Worm (Caenorhabditis elegans) whole organism, L1 larva: Measurements from ENCODE around the gene cest-5.1.

Experiments used
- C04F5.9 ChIP-seq: sonication (generic microtip); optimal IDR thresholded peaks from 2 replicates; lab custom pipeline; 2016; ENCODE audit warnings: missing genetic modification characterization, missing compliant biosample characterization
- C16A3.4 ChIP-seq: fragments of 150-350 bp; optimal IDR thresholded peaks from 2 replicates; lab custom pipeline; 2014; ENCODE audit warnings: missing biosample characterization, missing genetic modification characterization
- aha-1 ChIP-seq: fragments of 150-350 bp; optimal IDR thresholded peaks from 2 replicates; lab custom pipeline; 2014; ENCODE audit warnings: missing biosample characterization, missing genetic modification characterization
- alr-1 ChIP-seq: fragments of 200-800 bp; sonication (Bioruptor generic); optimal IDR thresholded peaks from 2 replicates; lab custom pipeline; 2018; ENCODE audit warnings: borderline replicate concordance, mild to moderate bottlenecking, missing genetic modification characterization, missing compliant biosample characterization
- blmp-1 ChIP-seq: fragments of 150-350 bp; optimal IDR thresholded peaks from 2 replicates; lab custom pipeline; 2014; ENCODE audit warnings: missing biosample characterization, missing genetic modification characterization
- ceh-63 ChIP-seq: fragments of 200-800 bp; sonication (Bioruptor generic); optimal IDR thresholded peaks from 2 replicates; lab custom pipeline; 2018; ENCODE audit warnings: mild to moderate bottlenecking, missing genetic modification characterization, missing compliant biosample characterization
- ces-1 ChIP-seq: fragments of 150-350 bp; optimal IDR thresholded peaks from 2 replicates; lab custom pipeline; 2014; ENCODE audit warnings: missing biosample characterization, missing genetic modification reagents, missing genetic modification characterization
- dpl-1 ChIP-seq, 3 experiments: fragments of 150-350 bp in 2 of 3; sonication (generic microtip) in 1 of 3; optimal IDR thresholded peaks; 2 replicates each; lab custom pipeline; 2014 to 2017; ENCODE audit warnings: missing biosample characterization in 3 of 3, missing genetic modification characterization in 3 of 3, missing genetic modification reagents in 3 of 3
- efl-1 ChIP-seq, 4 experiments: fragments of 150-350 bp; optimal IDR thresholded peaks in 3 of 4; peaks in 1 of 4; 1 replicate in 1 of 4; 2 replicates in 3 of 4; lab custom pipeline; 2014; ENCODE audit warnings: missing biosample characterization in 2 of 4, missing genetic modification characterization in 2 of 4, missing genetic modification reagents in 2 of 4
- efl-3 ChIP-seq: fragments of 200-800 bp; sonication (Bioruptor generic); optimal IDR thresholded peaks from 2 replicates; lab custom pipeline; 2018; ENCODE audit warnings: mild to moderate bottlenecking, missing genetic modification characterization, missing compliant biosample characterization
- elt-3 ChIP-seq, 6 experiments: fragments of 150-350 bp in 1 of 6; sonication (generic microtip); optimal IDR thresholded peaks; 2 replicates each; lab custom pipeline; 2017 to 2018; ENCODE audit warnings: missing biosample characterization in 6 of 6, missing genetic modification characterization in 6 of 6, inconsistent platforms in 1 of 6
- fkh-10 ChIP-seq: sonication (generic microtip); optimal IDR thresholded peaks from 2 replicates; lab custom pipeline; 2017; ENCODE audit warnings: missing biosample characterization, missing genetic modification reagents, missing genetic modification characterization
- fkh-8 ChIP-seq: sonication (generic microtip); optimal IDR thresholded peaks from 2 replicates; lab custom pipeline; 2016; ENCODE audit warnings: mild to moderate bottlenecking, missing genetic modification characterization, missing compliant biosample characterization
- fos-1 ChIP-seq: fragments of 150-350 bp; optimal IDR thresholded peaks from 2 replicates; lab custom pipeline; 2014; ENCODE audit warnings: missing biosample characterization, missing genetic modification characterization
- grh-1 ChIP-seq: fragments of 200-800 bp; sonication (Bioruptor generic); IDR thresholded peaks from 2 replicates; pipeline ENCODE4 v1.3.6; 2022; ENCODE audit warnings: missing genetic modification reagents, missing genetic modification characterization, missing compliant biosample characterization
- isw-1 ChIP-seq: fragments of 200-800 bp; sonication (Bioruptor generic); IDR thresholded peaks from 2 replicates; pipeline ENCODE4 v1.3.6; 2022; ENCODE audit warnings: missing genetic modification characterization, missing compliant biosample characterization
- jun-1 ChIP-seq: fragments of 150-350 bp; optimal IDR thresholded peaks from 2 replicates; lab custom pipeline; 2014; ENCODE audit warnings: missing biosample characterization, missing genetic modification reagents, missing genetic modification characterization
- lin-13 ChIP-seq: fragments of 150-350 bp; optimal IDR thresholded peaks from 2 replicates; lab custom pipeline; 2014; ENCODE audit warnings: missing biosample characterization, missing genetic modification reagents, missing genetic modification characterization
- lin-14 ChIP-seq: fragments of 200-800 bp; sonication (Bioruptor generic); optimal IDR thresholded peaks from 2 replicates; lab custom pipeline; 2018; ENCODE audit warnings: mild to moderate bottlenecking, missing genetic modification characterization, moderate library complexity, missing compliant biosample characterization
- lin-35 ChIP-seq, 2 experiments: fragments of 150-350 bp; optimal IDR thresholded peaks; 2 replicates each; lab custom pipeline; 2014; ENCODE audit warnings: missing biosample characterization in 2 of 2, missing genetic modification characterization in 2 of 2, missing genetic modification reagents in 2 of 2
- mdl-1 ChIP-seq, 2 experiments: fragments of 150-350 bp; optimal IDR thresholded peaks; 2 replicates each; lab custom pipeline; 2014 to 2017; ENCODE audit warnings: missing biosample characterization in 2 of 2, missing genetic modification characterization in 2 of 2, inconsistent platforms in 1 of 2
- nhr-11 ChIP-seq: fragments of 150-350 bp; optimal IDR thresholded peaks from 2 replicates; lab custom pipeline; 2014; ENCODE audit warnings: missing biosample characterization, missing genetic modification characterization
- nhr-19 ChIP-seq: fragments of 200-800 bp; sonication (Bioruptor generic); conservative IDR thresholded peaks from 2 replicates; pipeline ENCODE4 v1.3.6; 2022; ENCODE audit warnings: missing genetic modification characterization, missing compliant biosample characterization
- nhr-28 ChIP-seq: fragments of 150-350 bp; optimal IDR thresholded peaks from 2 replicates; lab custom pipeline; 2014; ENCODE audit warnings: missing biosample characterization, missing genetic modification characterization
- nhr-47 ChIP-seq: sonication (generic microtip); optimal IDR thresholded peaks from 2 replicates; lab custom pipeline; 2016; ENCODE audit warnings: mild to moderate bottlenecking, missing genetic modification characterization, moderate library complexity, missing compliant biosample characterization
- nhr-71 ChIP-seq: sonication (generic microtip); optimal IDR thresholded peaks from 2 replicates; lab custom pipeline; 2016; ENCODE audit warnings: mild to moderate bottlenecking, missing genetic modification characterization, moderate library complexity, missing compliant biosample characterization
- nhr-85 ChIP-seq: sonication (generic microtip); peaks from one replicate; lab custom pipeline; 2016; ENCODE audit warnings: missing genetic modification characterization, inconsistent platforms, missing compliant biosample characterization
- nhr-90 ChIP-seq: sonication (generic microtip); optimal IDR thresholded peaks from 2 replicates; lab custom pipeline; 2016; ENCODE audit warnings: mild to moderate bottlenecking, missing genetic modification characterization, missing compliant biosample characterization; ENCODE audit not compliant: poor library complexity
- rnt-1 ChIP-seq: sonication (generic microtip); optimal IDR thresholded peaks from 2 replicates; lab custom pipeline; 2016; ENCODE audit warnings: mild to moderate bottlenecking, missing genetic modification characterization, moderate library complexity, missing compliant biosample characterization
- skn-1 ChIP-seq: fragments of 150-350 bp; optimal IDR thresholded peaks from 2 replicates; lab custom pipeline; 2014; ENCODE audit warnings: missing biosample characterization, missing genetic modification characterization
- snpc-4 ChIP-seq: fragments of 150-350 bp; optimal IDR thresholded peaks from 2 replicates; lab custom pipeline; 2014; ENCODE audit warnings: missing biosample characterization, missing genetic modification characterization
- snu-23 ChIP-seq: sonication (generic microtip); optimal IDR thresholded peaks from 2 replicates; lab custom pipeline; 2016; ENCODE audit warnings: missing genetic modification characterization, missing compliant biosample characterization
- sptf-1 ChIP-seq: fragments of 150-350 bp; optimal IDR thresholded peaks from 2 replicates; lab custom pipeline; 2014; ENCODE audit warnings: missing biosample characterization, missing genetic modification characterization
- sup-37 ChIP-seq: fragments of 200-800 bp; sonication (Bioruptor generic); optimal IDR thresholded peaks from 2 replicates; lab custom pipeline; 2018; ENCODE audit warnings: mild to moderate bottlenecking, missing genetic modification characterization, missing compliant biosample characterization
- tbx-2 ChIP-seq: sonication (generic microtip); optimal IDR thresholded peaks from 2 replicates; lab custom pipeline; 2016; ENCODE audit warnings: missing genetic modification characterization, missing compliant biosample characterization
- unc-130 ChIP-seq: fragments of 150-350 bp; optimal IDR thresholded peaks from 2 replicates; lab custom pipeline; 2017; ENCODE audit warnings: missing biosample characterization, missing genetic modification characterization, inconsistent platforms
- unc-98 ChIP-seq: fragments of 200-800 bp; sonication (Bioruptor generic); IDR thresholded peaks from 2 replicates; pipeline ENCODE4 v1.3.6; 2022; ENCODE audit warnings: missing genetic modification characterization, missing compliant biosample characterization
- ztf-4 ChIP-seq: fragments of 150-350 bp; optimal IDR thresholded peaks from 2 replicates; lab custom pipeline; 2014; ENCODE audit warnings: missing biosample characterization, missing genetic modification characterization

Gene cest-5.1

DNA sequence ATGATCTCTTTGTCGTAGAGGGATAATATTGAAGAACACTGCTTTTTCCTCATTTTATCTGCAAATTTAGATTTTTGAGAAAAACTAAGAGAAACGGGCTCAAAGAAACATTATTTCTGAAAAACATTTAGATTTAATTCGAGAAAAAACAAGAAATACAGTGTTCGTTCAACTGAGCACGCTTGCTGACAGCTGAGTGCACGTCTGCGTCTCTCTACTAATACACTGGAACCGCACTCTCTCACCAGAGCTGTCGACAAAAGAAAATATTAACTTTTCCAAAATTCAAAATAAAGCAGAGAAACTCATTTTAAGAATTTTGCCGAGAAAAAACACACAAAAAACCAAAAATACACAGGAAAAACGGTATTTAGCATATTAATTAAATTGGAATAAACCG lies 18.3 kb downstream of the cest-5.1 start, which contains the start of gene drh-1 (continued):
- TF ChIP-seq rnt-1 (tag; lab: Kevin White, UChicago) (no peak), lin-35 (GFP tag; optimal IDR thresholded peaks at IDR 0.05; lab: Kevin White, UChicago) (peak in 1 of 2 experiments; percentile 6), alr-1 (no peak), sup-37 (GFP tag; lab: Kevin White, UChicago) (no peak), mdl-1 (tag; optimal IDR thresholded peaks at IDR 0.05; lab: Kevin White, UChicago) (no peak), fkh-8 (tag; lab: Kevin White, UChicago) (no peak), nhr-71 (tag; lab: Kevin White, UChicago) (no peak), nhr-11 (tag; lab: Kevin White, UChicago) (no peak), sptf-1 (no peak), fos-1 (tag; lab: Kevin White, UChicago) (no peak), efl-3 (GFP tag; lab: Kevin White, UChicago) (no peak), efl-1 (optimal IDR thresholded peaks at IDR 0.05; lab: Kevin White, UChicago) (peak; percentile 19 to 29), efl-1 (GFP tag; optimal IDR thresholded peaks at IDR 0.05 in 1 of 2; lab: Kevin White, UChicago) (no peak), skn-1 (tag; lab: Kevin White, UChicago) (no peak), nhr-19 (GFP tag; lab: Robert Waterston, UW) (no peak)
- TF ChIP-seq, all 84 proteins: peak for 5

DNA sequence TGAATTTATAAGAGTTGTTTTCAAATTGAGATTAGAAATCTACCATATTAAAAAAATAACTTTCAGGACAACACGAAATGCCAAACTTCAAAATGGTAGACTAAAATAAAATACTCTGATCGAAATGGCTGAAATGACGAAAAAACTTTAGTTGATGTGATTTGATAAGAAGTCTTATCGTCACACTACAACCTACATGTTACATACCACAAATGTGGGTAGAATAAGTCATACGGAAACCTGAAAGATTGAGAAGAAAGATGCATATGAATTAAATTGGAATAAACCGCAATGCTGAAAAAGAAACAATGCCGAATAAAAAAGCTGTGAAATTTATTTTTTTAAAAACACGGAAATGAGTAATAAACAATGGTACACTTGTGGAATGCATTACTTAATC lies 24.5 kb downstream of the cest-5.1 start:
- TF ChIP-seq snpc-4 (tag; lab: Kevin White, UChicago) (no peak), dpl-1 (GFP tag; optimal IDR thresholded peaks at IDR 0.05; lab: Kevin White, UChicago) (no peak), sup-37 (GFP tag; lab: Kevin White, UChicago) (no peak), fos-1 (tag; lab: Kevin White, UChicago) (no peak), nhr-85 (peak; percentile 60), unc-130 (tag; lab: Kevin White, UChicago) (no peak), lin-14 (GFP tag; lab: Kevin White, UChicago) (no peak), jun-1 (tag; lab: Kevin White, UChicago) (no peak), nhr-90 (no peak), ces-1 (no peak), fkh-10 (GFP tag; lab: Kevin White, UChicago) (no peak), elt-3 (tag; optimal IDR thresholded peaks at IDR 0.05; lab: Kevin White, UChicago) (peak in 1 of 6 experiments; percentile 33), lin-13 (no peak), mdl-1 (tag; optimal IDR thresholded peaks at IDR 0.05; lab: Kevin White, UChicago) (no peak), nhr-47 (tag; lab: Kevin White, UChicago) (no peak)

DNA sequence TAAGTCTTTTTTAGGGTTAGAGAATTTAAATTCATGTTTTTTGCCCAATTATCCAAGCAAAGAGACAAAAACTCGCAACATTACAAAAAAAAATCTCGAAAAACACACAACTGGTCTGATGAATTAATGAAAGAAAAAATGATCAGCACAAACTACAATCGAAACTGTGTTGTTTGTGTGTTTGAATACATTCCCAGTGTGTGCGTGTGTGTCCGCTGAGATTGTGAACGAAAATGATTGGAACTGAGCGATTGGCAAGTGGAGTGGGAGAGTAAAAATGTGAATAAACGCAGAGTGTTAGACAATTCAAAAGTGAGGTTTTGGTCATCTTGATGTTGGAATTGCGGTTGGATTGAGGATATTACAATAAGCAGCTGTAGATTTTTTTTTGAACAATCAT lies 25.0 kb downstream of the cest-5.1 start:
- TF ChIP-seq snu-23 (peak; percentile 12), blmp-1 (tag; lab: Kevin White, UChicago) (peak; percentile 48), ztf-4 (tag; lab: Kevin White, UChicago) (no peak), nhr-90 (no peak), unc-98 (no peak), ceh-63 (GFP tag; lab: Kevin White, UChicago) (no peak), lin-14 (GFP tag; lab: Kevin White, UChicago) (peak; percentile 56), C04F5.9 (tag; lab: Kevin White, UChicago) (no peak), aha-1 (tag; lab: Kevin White, UChicago) (no peak), efl-1 (optimal IDR thresholded peaks at IDR 0.05; lab: Kevin White, UChicago) (no peak), efl-1 (GFP tag; optimal IDR thresholded peaks at IDR 0.05 in 1 of 2; lab: Kevin White, UChicago) (peak in 1 of 2 experiments; percentile 62), isw-1 (GFP tag; lab: Robert Waterston, UW) (no peak)
- TF ChIP-seq, all 84 proteins: peak for 4

DNA sequence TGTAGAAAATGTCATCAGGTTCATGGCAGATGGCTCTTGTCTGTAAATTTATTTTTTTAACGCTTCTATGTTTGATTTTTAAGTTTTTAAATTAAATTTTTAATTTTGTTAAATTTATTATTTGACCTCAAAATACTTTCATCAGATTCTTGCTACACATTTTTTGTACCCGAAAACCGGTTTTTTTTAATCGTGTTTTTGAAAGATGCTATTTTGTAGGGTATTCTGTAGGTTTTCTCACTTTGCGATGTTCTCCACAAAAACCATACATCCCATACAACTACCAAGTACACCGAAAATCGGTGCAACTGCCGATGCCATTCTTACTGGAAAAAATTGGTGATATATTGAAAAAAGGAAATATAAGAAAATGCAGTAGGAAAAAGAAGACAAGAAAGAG lies 25.7 kb downstream of the cest-5.1 start, which contains the start of gene nstp-2:
Gene nstp-2, minus strand, starts transcription at position 326 of the 400 bp plus-strand sequence.
- TF ChIP-seq nhr-85, result peak; percentile 61
- no peak for TF ChIP-seq alr-1
- no peak for TF ChIP-seq C16A3.4
- TF ChIP-seq tbx-2 (tag; lab: Kevin White, UChicago), result no peak
- TF ChIP-seq nhr-28 (tag; lab: Kevin White, UChicago), result no peak
- peak; percentile 63 for TF ChIP-seq grh-1
